Worm (Caenorhabditis elegans) whole organism, young adult: ENCODE data around the gene uso-1.

Experiments
- B0035.1 ChIP-seq: sonication (generic microtip); optimal IDR thresholded peaks from 2 replicates; lab custom pipeline; 2016; ENCODE audit warnings: missing genetic modification characterization, mild to moderate bottlenecking, missing compliant biosample characterization, missing genotype, missing genetic modification reagents
- Y67H2A.10 ChIP-seq: fragments of 200-800 bp; sonication (Bioruptor generic); conservative IDR thresholded peaks from 2 replicates; pipeline ENCODE4 v1.3.6; 2022; ENCODE audit warnings: missing genetic modification reagents, missing genetic modification characterization, missing compliant biosample characterization
- Y95B8A.8 ChIP-seq: fragments of 200-800 bp; sonication (Bioruptor generic); IDR thresholded peaks from 2 replicates; pipeline ENCODE4 v1.3.6; 2022; ENCODE audit warnings: missing genetic modification reagents, missing genetic modification characterization, missing compliant biosample characterization
- aptf-2 ChIP-seq: fragments of 200-800 bp; sonication (Bioruptor generic); conservative IDR thresholded peaks from 2 replicates; pipeline ENCODE4 v1.3.6; 2022; ENCODE audit warnings: missing genetic modification reagents, missing genetic modification characterization, missing compliant biosample characterization
- aptf-3 ChIP-seq: fragments of 200-800 bp; sonication (Bioruptor generic); IDR thresholded peaks from 2 replicates; pipeline ENCODE4 v1.3.6; 2022; ENCODE audit warnings: missing genetic modification characterization, missing compliant biosample characterization
- atf-7 ChIP-seq: sonication (generic microtip); optimal IDR thresholded peaks from 2 replicates; lab custom pipeline; 2017; ENCODE audit warnings: mild to moderate bottlenecking, missing genetic modification characterization, missing compliant biosample characterization
- attf-3 ChIP-seq: fragments of 200-800 bp; sonication (Bioruptor generic); conservative IDR thresholded peaks from 2 replicates; pipeline ENCODE4 v1.3.6; 2022; ENCODE audit warnings: missing genetic modification reagents, missing genetic modification characterization, missing compliant biosample characterization
- bed-2 ChIP-seq: fragments of 200-800 bp; sonication (Bioruptor generic); IDR thresholded peaks from 2 replicates; pipeline ENCODE4 v1.3.6; 2022; ENCODE audit warnings: missing genetic modification reagents, missing genetic modification characterization, missing compliant biosample characterization
- cebp-2 ChIP-seq: fragments of 200-800 bp; sonication (Bioruptor generic); IDR thresholded peaks from 2 replicates; pipeline ENCODE4 v1.3.6; 2022; ENCODE audit warnings: missing genetic modification characterization, missing compliant biosample characterization
- ceh-91 ChIP-seq: fragments of 200-800 bp; sonication (Bioruptor generic); IDR thresholded peaks from 2 replicates; pipeline ENCODE4 v1.3.6; 2022; ENCODE audit warnings: missing genetic modification reagents, missing genetic modification characterization, missing compliant biosample characterization
- dox-1 ChIP-seq: fragments of 200-800 bp; sonication (Bioruptor generic); IDR thresholded peaks from 2 replicates; pipeline ENCODE4 v1.3.6; 2022; ENCODE audit warnings: missing genetic modification reagents, missing genetic modification characterization, missing compliant biosample characterization
- dpff-1 ChIP-seq: sonication (generic microtip); optimal IDR thresholded peaks from 2 replicates; lab custom pipeline; 2017; ENCODE audit warnings: mild to moderate bottlenecking, missing genetic modification characterization, missing compliant biosample characterization
- efl-1 ChIP-seq: fragments of 150-350 bp; optimal IDR thresholded peaks from 2 replicates; lab custom pipeline; 2014; ENCODE audit warnings: missing biosample characterization, missing genetic modification reagents, missing genetic modification characterization
- egrh-3 ChIP-seq: fragments of 200-800 bp; sonication (Bioruptor generic); IDR thresholded peaks from 2 replicates; pipeline ENCODE4 v1.3.6; 2022; ENCODE audit warnings: missing genetic modification reagents, missing genetic modification characterization, missing compliant biosample characterization
- ets-4 ChIP-seq: fragments of 200-800 bp; sonication (Bioruptor generic); optimal IDR thresholded peaks from 2 replicates; lab custom pipeline; 2018; ENCODE audit warnings: mild to moderate bottlenecking, missing genetic modification characterization, missing compliant biosample characterization
- fkh-3 ChIP-seq: sonication (generic microtip); optimal IDR thresholded peaks from 2 replicates; lab custom pipeline; 2016; ENCODE audit warnings: mild to moderate bottlenecking, missing genetic modification characterization, missing compliant biosample characterization
- gei-17 ChIP-seq: fragments of 200-800 bp; sonication (Bioruptor generic); optimal IDR thresholded peaks from 2 replicates; lab custom pipeline; 2018; ENCODE audit warnings: mild to moderate bottlenecking, missing genetic modification characterization, missing compliant biosample characterization
- hrde-1 ChIP-seq: sonication (generic microtip); optimal IDR thresholded peaks from 2 replicates; lab custom pipeline; 2016; ENCODE audit warnings: missing genetic modification characterization, mild to moderate bottlenecking, missing compliant biosample characterization, moderate library complexity, missing genotype, missing genetic modification reagents, borderline replicate concordance
- hsf-1 ChIP-seq: fragments of 200-800 bp; sonication (Bioruptor generic); IDR thresholded peaks from 2 replicates; pipeline ENCODE4 v1.3.6; 2022; ENCODE audit warnings: missing genetic modification reagents, missing genetic modification characterization, missing compliant biosample characterization
- let-526 ChIP-seq: fragments of 200-800 bp; sonication (Bioruptor generic); IDR thresholded peaks from 2 replicates; pipeline ENCODE4 v1.3.6; 2022; ENCODE audit warnings: missing genetic modification reagents, missing genetic modification characterization, missing compliant biosample characterization
- let-607 ChIP-seq, 2 experiments: fragments of 200-800 bp in 1 of 2; sonication (Bioruptor generic) in 1 of 2; sonication (generic microtip) in 1 of 2; optimal IDR thresholded peaks; 2 replicates each; lab custom pipeline; 2016 to 2018; ENCODE audit warnings: mild to moderate bottlenecking in 2 of 2, missing compliant biosample characterization in 2 of 2, missing genetic modification characterization in 2 of 2, moderate library complexity in 2 of 2, missing genotype in 1 of 2
- lin-35 ChIP-seq, 3 experiments: fragments of 150-350 bp in 2 of 3; sonication (generic microtip) in 1 of 3; optimal IDR thresholded peaks; 2 replicates each; lab custom pipeline; 2014 to 2018; ENCODE audit warnings: missing biosample characterization in 3 of 3, missing genetic modification characterization in 3 of 3, missing genetic modification reagents in 3 of 3
- mcd-1 ChIP-seq: fragments of 200-800 bp; sonication (Bioruptor generic); IDR thresholded peaks from 2 replicates; pipeline ENCODE4 v1.3.6; 2022; ENCODE audit warnings: missing genetic modification reagents, missing genetic modification characterization, missing compliant biosample characterization
- mel-28 ChIP-seq: sonication (generic microtip); optimal IDR thresholded peaks from 2 replicates; lab custom pipeline; 2016; ENCODE audit warnings: borderline replicate concordance, mild to moderate bottlenecking, missing genetic modification characterization, missing compliant biosample characterization
- mxl-1 ChIP-seq: sonication (generic microtip); optimal IDR thresholded peaks from 2 replicates; lab custom pipeline; 2016; ENCODE audit warnings: missing genetic modification characterization, missing compliant biosample characterization
- nhr-80 ChIP-seq: sonication (generic microtip); optimal IDR thresholded peaks from 2 replicates; lab custom pipeline; 2016; ENCODE audit warnings: missing genetic modification characterization, missing compliant biosample characterization
- pbrm-1 ChIP-seq: fragments of 200-800 bp; sonication (Bioruptor generic); IDR thresholded peaks from 2 replicates; pipeline ENCODE4 v1.3.6; 2022; ENCODE audit warnings: missing genetic modification reagents, missing genetic modification characterization, missing compliant biosample characterization
- pha-4 ChIP-seq: fragments of 150-350 bp; sonication (generic microtip); optimal IDR thresholded peaks from 2 replicates; lab custom pipeline; 2014; ENCODE audit warnings: missing biosample characterization, missing genetic modification reagents, missing genetic modification characterization
- rcor-1 ChIP-seq: fragments of 200-800 bp; sonication (Bioruptor generic); IDR thresholded peaks from 2 replicates; pipeline ENCODE4 v1.3.6; 2022; ENCODE audit warnings: missing genetic modification reagents, missing genetic modification characterization, missing compliant biosample characterization
- repo-1 ChIP-seq: sonication (generic microtip); optimal IDR thresholded peaks from 2 replicates; lab custom pipeline; 2017; ENCODE audit warnings: mild to moderate bottlenecking, missing genetic modification characterization, missing compliant biosample characterization
- rpc-1 ChIP-seq, 2 experiments: fragments of 150-350 bp in 1 of 2; sonication (generic microtip) in 1 of 2; optimal IDR thresholded peaks; 2 replicates each; lab custom pipeline; 2014 to 2018; ENCODE audit warnings: missing biosample characterization in 1 of 2, missing genetic modification characterization in 1 of 2, missing genetic modification reagents in 1 of 2, missing genotype in 1 of 2
- tbp1 ChIP-seq: fragments of 200-800 bp; sonication (Bioruptor generic); optimal IDR thresholded peaks from 2 replicates; lab custom pipeline; 2018; ENCODE audit warnings: mild to moderate bottlenecking, missing genetic modification characterization, missing compliant biosample characterization
- ztf-22 ChIP-seq: fragments of 200-800 bp; sonication (Bioruptor generic); optimal IDR thresholded peaks from 2 replicates; lab custom pipeline; 2018; ENCODE audit warnings: mild to moderate bottlenecking, missing genetic modification characterization, moderate library complexity, missing compliant biosample characterization
- ztf-25 ChIP-seq: fragments of 200-800 bp; sonication (Bioruptor generic); IDR thresholded peaks from 2 replicates; pipeline ENCODE4 v1.3.6; 2022; ENCODE audit warnings: missing genetic modification reagents, missing genetic modification characterization, missing compliant biosample characterization
- ztf-3 ChIP-seq: fragments of 200-800 bp; sonication (Bioruptor generic); optimal IDR thresholded peaks from 2 replicates; lab custom pipeline; 2018; ENCODE audit warnings: mild to moderate bottlenecking, missing genetic modification characterization, missing compliant biosample characterization

The uso-1 gene

ce11 chrIV:13482469-13482868 is 27.9 kb upstream of the uso-1 start, which contains the start of gene Y38H8A.1 (continued):
- TF ChIP-seq ztf-22 (GFP tag; lab: Kevin White, UChicago), result no peak
- no peak for TF ChIP-seq egrh-3 (GFP tag; lab: Robert Waterston, UW)
- no peak for TF ChIP-seq let-607 (tag; optimal IDR thresholded peaks at IDR 0.05; lab: Kevin White, UChicago)
- no peak for TF ChIP-seq attf-3 (GFP tag; lab: Robert Waterston, UW)
- no peak for TF ChIP-seq cebp-2 (GFP tag; lab: Robert Waterston, UW)
- no peak for TF ChIP-seq aptf-2 (GFP tag; lab: Robert Waterston, UW)
- no peak for TF ChIP-seq nhr-80 (tag; lab: Kevin White, UChicago)

- TF ChIP-seq dox-1 (GFP tag; lab: Robert Waterston, UW) (no peak), hsf-1 (no peak), hrde-1 (tag; lab: Kevin White, UChicago) (no peak), ets-4 (GFP tag; lab: Kevin White, UChicago) (no peak), ceh-91 (GFP tag; lab: Robert Waterston, UW) (no peak), Y95B8A.8 (GFP tag; lab: Robert Waterston, UW) (no peak), rcor-1 (GFP tag; lab: Robert Waterston, UW) (no peak), let-526 (no peak), Y67H2A.10 (GFP tag; lab: Robert Waterston, UW) (no peak), dpff-1 (tag; lab: Kevin White, UChicago) (no peak), fkh-3 (no peak), ztf-25 (GFP tag; lab: Robert Waterston, UW) (no peak), B0035.1 (tag; lab: Kevin White, UChicago) (no peak), gei-17 (no peak), rpc-1 (optimal IDR thresholded peaks at IDR 0.05; lab: Kevin White, UChicago) (no peak), rpc-1 (tag; optimal IDR thresholded peaks at IDR 0.05; lab: Kevin White, UChicago) (no peak)
Observed at ce11 chrIV:13474132-13474531, 19.5 kb upstream of the uso-1 start, which contains the start of gene Y38H8A.2. Gene Y38H8A.2, plus strand, starts transcription at chrIV:13474432.

- TF ChIP-seq mxl-1 (tag; lab: Kevin White, UChicago), result no peak
- TF ChIP-seq mcd-1 (GFP tag; lab: Robert Waterston, UW), result no peak
- TF ChIP-seq mel-28 (tag; lab: Kevin White, UChicago), result no peak
- TF ChIP-seq bed-2 (GFP tag; lab: Robert Waterston, UW), result no peak
- TF ChIP-seq efl-1 (GFP tag; lab: Kevin White, UChicago), result no peak
- no peak for TF ChIP-seq aptf-3
- TF ChIP-seq cebp-2 (GFP tag; lab: Robert Waterston, UW), result no peak
- TF ChIP-seq, all 124 proteins: peak for 0
Observed at ce11 chrIV:13472011-13472410, 17.4 kb upstream of the uso-1 start, which contains the start of the genes ttbk-8.1 and Y38H8A.4. Gene ttbk-8.1, plus strand, starts transcription at chrIV:13472311. Gene Y38H8A.4, minus strand, starts transcription at chrIV:13472376.

ce11 chrIV:13465797-13466196 is 11.2 kb upstream of the uso-1 start, which contains the start of gene fezf-1:
Gene fezf-1, plus strand, starts transcription at chrIV:13466097.
- TF ChIP-seq ztf-3 (GFP tag; lab: Kevin White, UChicago), result no peak
- TF ChIP-seq fkh-3, result no peak
- no peak for TF ChIP-seq repo-1 (tag; lab: Kevin White, UChicago)
- no peak for TF ChIP-seq atf-7
- no peak for TF ChIP-seq lin-35 (GFP tag; optimal IDR thresholded peaks at IDR 0.05; lab: Kevin White, UChicago)
- no peak for TF ChIP-seq mcd-1 (GFP tag; lab: Robert Waterston, UW)
- TF ChIP-seq ceh-91 (GFP tag; lab: Robert Waterston, UW), result no peak
- TF ChIP-seq pha-4 (tag; lab: Kevin White, UChicago), result no peak
- no peak for TF ChIP-seq tbp1 (GFP tag; lab: Kevin White, UChicago)
- no peak for TF ChIP-seq pbrm-1 (GFP tag; lab: Robert Waterston, UW)
